Worm (Caenorhabditis elegans): ENCODE measurements around the gene ncs-4.

- TF ChIP-seq flt-1 (GFP tag; IDR thresholded peaks at IDR 0.05) (no peak), ztf-23 (GFP tag; IDR thresholded peaks at IDR 0.05) (no peak)
Measured at ce11 chrX:10141264-10141663, 35.1 kb upstream of the ncs-4 start.
